Worm (Caenorhabditis elegans) whole organism, L4/young adult: ENCODE data around the gene CD4.1.

ENCODE experiments used
- W03F9.2 ChIP-seq: fragments of 150-350 bp; optimal IDR thresholded peaks from 2 replicates; lab custom pipeline; 2014; ENCODE audit warnings: missing biosample characterization, missing genetic modification characterization
- dao-5 ChIP-seq: sonication (generic microtip); optimal IDR thresholded peaks from 2 replicates; lab custom pipeline; 2016; ENCODE audit warnings: missing genotype, missing genetic modification characterization, moderate library complexity, missing compliant biosample characterization
- him-1 ChIP-seq: sonication (generic microtip); optimal IDR thresholded peaks from 2 replicates; lab custom pipeline; 2016; ENCODE audit warnings: missing genotype, missing genetic modification reagents, missing genetic modification characterization, missing compliant biosample characterization

The CD4.1 gene

DNA sequence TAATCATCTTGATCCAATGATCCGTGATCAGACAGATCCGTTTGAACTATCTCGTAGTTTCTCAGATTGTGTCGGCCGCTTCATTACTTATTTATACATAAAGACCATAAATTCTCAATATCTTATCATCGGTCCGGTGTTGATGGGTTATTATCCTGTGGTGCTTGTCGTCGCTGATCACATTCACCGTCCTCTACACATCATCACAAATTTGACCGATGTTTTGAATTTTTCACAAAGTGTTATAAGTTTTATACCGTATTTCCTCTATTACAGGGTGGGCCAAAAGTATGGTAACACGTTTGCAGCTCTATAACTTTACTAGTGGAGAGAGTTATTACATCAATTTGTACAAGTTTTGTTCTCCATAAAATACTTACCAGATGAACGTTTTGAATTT lies 18.4 kb upstream of the CD4.1 start:
- TF ChIP-seq dao-5 (tag; lab: Kevin White, UChicago) = no peak
- no peak for TF ChIP-seq W03F9.2 (tag; lab: Kevin White, UChicago)
- no peak for TF ChIP-seq him-1

DNA sequence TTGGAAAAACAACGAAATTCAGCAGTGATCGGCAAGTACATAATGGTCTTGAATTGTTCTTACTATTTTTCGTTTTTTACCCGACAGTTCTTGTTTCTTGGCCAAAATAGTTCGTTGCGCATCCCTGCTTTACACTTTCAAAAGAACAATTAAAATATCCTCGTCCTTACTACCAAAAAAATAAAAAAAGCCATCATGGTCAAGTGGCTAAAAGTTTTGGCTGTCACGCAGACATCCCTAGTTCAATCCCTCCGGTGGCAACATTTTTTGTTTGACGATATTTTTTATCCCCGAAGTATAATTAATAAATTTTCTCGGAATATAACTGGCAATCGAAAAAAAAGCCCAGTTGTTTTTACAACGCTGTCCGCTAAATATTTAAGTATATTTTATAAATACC lies 14.5 kb upstream of the CD4.1 start:
- no peak for TF ChIP-seq dao-5 (tag; lab: Kevin White, UChicago)

DNA sequence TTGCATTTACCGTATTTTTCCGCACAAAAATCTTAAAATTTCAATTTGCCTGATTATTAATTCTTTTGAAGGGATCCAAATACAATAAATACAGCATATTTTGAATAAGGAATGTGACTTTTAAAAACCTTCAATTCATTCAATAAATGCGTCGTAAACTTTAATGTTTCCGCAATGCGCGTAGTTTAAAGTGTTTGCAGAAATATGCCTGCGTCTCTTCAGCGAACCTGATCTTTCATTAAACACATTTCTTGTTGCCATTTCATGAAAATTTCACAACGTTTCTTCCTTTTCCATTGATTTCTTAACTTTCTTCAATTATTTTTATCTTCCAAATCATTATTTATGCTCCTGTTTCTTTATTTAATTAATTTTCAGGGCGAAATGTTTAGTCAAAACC lies 14.0 kb upstream of the CD4.1 start, which contains the start of gene vps-37:
Gene vps-37, plus strand, starts transcription at position 378 of the 400 bp plus-strand sequence.
- TF ChIP-seq dao-5 (tag; lab: Kevin White, UChicago) (no peak), W03F9.2 (tag; lab: Kevin White, UChicago) (peak; percentile 31)

- no peak for TF ChIP-seq dao-5 (tag; lab: Kevin White, UChicago)
- no peak for TF ChIP-seq him-1
- TF ChIP-seq W03F9.2 (tag; lab: Kevin White, UChicago) = no peak
Observed at ce11 chrV:5593406-5593805, 12.9 kb upstream of the CD4.1 start, which contains the start of gene mrpl-48. mrpl-48 (plus strand) TSS chrV:5593706.

ce11 chrV:5594315-5594714 lies 12.0 kb upstream of the CD4.1 start, which contains the start of gene crn-2:
crn-2 (plus strand) TSS chrV:5594615.
- TF ChIP-seq W03F9.2 (tag; lab: Kevin White, UChicago) (no peak), him-1 (no peak), dao-5 (tag; lab: Kevin White, UChicago) (no peak)

ce11 chrV:5596391-5597030 lies 9.8 kb upstream of the CD4.1 start, which contains the start of gene zhit-1:
zhit-1 (minus strand) TSS chrV:5596551.
- TF ChIP-seq him-1 (no peak), W03F9.2 (tag; lab: Kevin White, UChicago) (peak; percentile 1)

- TF ChIP-seq dao-5 (tag; lab: Kevin White, UChicago) = no peak
- TF ChIP-seq him-1 = no peak
- TF ChIP-seq W03F9.2 (tag; lab: Kevin White, UChicago) = no peak
Observed at ce11 chrV:5601263-5601662, 5.1 kb upstream of the CD4.1 start, which contains the start of gene CD4.8. CD4.8 (minus strand) TSS chrV:5601363.

DNA sequence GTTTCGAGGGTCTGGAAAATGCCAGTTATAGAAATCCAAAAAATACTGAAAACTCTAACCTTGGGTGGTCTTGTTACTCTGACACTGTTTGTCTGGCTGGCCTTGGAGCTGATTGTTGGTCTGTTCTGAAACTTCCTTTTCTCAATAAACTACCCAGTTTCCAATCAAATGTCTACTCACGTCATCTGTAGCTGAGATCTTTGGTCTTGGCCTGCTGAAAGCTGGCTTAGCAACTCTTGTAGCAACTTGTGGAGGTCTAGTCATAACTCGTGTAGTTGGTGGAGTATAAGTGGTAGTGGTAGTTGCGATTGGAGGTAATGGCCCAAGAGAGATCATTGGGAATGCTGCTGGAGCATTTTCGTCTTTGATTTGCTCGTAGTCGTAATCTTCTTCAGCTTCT lies 3.8 kb downstream of the CD4.1 start:
- TF ChIP-seq him-1 (no peak), dao-5 (tag; lab: Kevin White, UChicago) (no peak), W03F9.2 (tag; lab: Kevin White, UChicago) (no peak)

DNA sequence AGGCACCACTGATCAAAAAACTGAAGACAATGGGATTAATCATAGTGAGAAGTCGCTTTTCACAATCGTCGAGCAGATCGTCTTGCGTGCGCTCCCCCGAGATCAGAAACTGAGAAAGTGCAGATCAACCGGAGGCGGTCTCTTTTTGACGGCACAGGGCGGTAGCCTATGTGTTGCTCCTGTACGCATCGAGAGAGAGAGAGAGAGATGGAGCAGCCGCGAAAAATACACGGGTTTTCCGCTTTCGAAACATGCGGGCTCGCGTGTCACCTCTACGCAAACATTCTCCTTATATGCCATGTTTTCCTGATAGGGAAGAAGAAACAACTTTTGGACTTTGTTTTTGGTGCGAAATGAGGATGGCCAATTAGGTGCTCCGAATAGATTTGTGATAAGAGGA lies 6.8 kb downstream of the CD4.1 start, which contains the start of gene lrpc-1:
Gene lrpc-1, minus strand, starts transcription at position 101 of the 400 bp plus-strand sequence.
- TF ChIP-seq W03F9.2 (tag; lab: Kevin White, UChicago) (no peak), dao-5 (tag; lab: Kevin White, UChicago) (no peak), him-1 (no peak)

DNA sequence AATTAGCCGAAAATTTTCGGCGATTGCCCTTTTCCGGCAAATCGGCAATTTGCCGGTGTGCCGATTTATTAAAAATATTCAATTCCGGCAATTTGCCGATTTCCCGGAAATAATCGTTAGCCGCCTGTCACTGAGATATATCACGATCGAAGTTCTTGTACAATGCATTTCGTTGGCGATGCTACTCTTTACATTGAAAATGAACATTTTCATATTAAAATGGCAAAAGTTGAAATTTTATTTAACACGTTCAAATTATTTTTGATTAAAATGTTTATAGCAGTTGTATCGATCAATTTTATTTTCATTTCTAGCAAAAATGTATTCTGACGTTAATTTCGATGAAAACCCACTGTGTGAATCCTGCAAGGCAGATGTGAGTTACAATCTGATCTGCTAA lies 8.4 kb downstream of the CD4.1 start, which contains the start of gene M03E7.3:
Gene M03E7.3, plus strand, starts transcription at position 301 of the 400 bp plus-strand sequence.
- no peak for TF ChIP-seq him-1
- TF ChIP-seq W03F9.2 (tag; lab: Kevin White, UChicago) = no peak
- no peak for TF ChIP-seq dao-5 (tag; lab: Kevin White, UChicago)

- no peak for TF ChIP-seq W03F9.2 (tag; lab: Kevin White, UChicago)
- no peak for TF ChIP-seq dao-5 (tag; lab: Kevin White, UChicago)
Observed at ce11 chrV:5617301-5617700, 10.9 kb downstream of the CD4.1 start, which contains the start of gene M03E7.2. M03E7.2 (plus strand) TSS chrV:5617601.

DNA sequence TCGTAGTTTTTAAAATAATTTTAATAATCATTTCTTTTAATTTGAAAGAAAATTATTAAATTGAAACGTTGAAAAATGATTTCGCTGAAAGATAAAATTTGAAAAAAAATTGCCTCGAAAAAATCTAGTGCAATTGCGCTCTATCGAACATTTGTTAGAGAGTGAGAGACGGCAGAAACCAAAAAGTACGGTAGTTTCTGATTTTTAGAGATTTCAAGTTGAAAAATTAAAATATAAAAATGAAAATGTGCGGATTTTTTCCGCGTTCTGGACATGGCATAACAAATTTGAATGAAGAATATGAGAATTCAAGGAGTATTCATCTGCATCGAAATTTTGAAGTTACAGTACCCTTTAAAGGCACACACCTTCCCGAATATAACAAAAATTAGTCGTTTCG lies 13.0 kb downstream of the CD4.1 start:
- TF ChIP-seq W03F9.2 (tag; lab: Kevin White, UChicago) (no peak), dao-5 (tag; lab: Kevin White, UChicago) (no peak), him-1 (no peak)

- no peak for TF ChIP-seq him-1
- TF ChIP-seq W03F9.2 (tag; lab: Kevin White, UChicago) = no peak
- no peak for TF ChIP-seq dao-5 (tag; lab: Kevin White, UChicago)
Observed at ce11 chrV:5620040-5620439, 13.7 kb downstream of the CD4.1 start, which contains the start of gene memb-2. memb-2 (minus strand) TSS chrV:5620140.

ce11 chrV:5621390-5621789 lies 15.0 kb downstream of the CD4.1 start, which contains the start of gene M03E7.1:
M03E7.1 (plus strand) TSS chrV:5621690.
- TF ChIP-seq dao-5 (tag; lab: Kevin White, UChicago) = no peak
- no peak for TF ChIP-seq W03F9.2 (tag; lab: Kevin White, UChicago)
- no peak for TF ChIP-seq him-1

ce11 chrV:5628014-5628413 lies 21.7 kb downstream of the CD4.1 start:
- TF ChIP-seq W03F9.2 (tag; lab: Kevin White, UChicago) = no peak
